Fruit fly (Drosophila melanogaster) whole organism, embryonic: ENCODE results near the gene CG14212.
A peak's percentile ranks its signal among the peaks of the same experiment; 100 is the strongest.

ENCODE experiments used
- Atf3 ChIP-seq: fragments of 200-800 bp; sonication (Bioruptor generic); optimal IDR thresholded peaks from 3 replicates; lab custom pipeline; 2016; ENCODE audit warnings: missing biosample characterization, missing genetic modification characterization
- BtbVII ChIP-seq: fragments of 200-800 bp; sonication (Bioruptor generic); optimal IDR thresholded peaks from 3 replicates; lab custom pipeline; 2017; ENCODE audit warnings: missing biosample characterization, mild to moderate bottlenecking, missing genetic modification characterization
- CG10959 ChIP-seq: fragments of 200-800 bp; sonication (Bioruptor generic); IDR thresholded peaks from 2 replicates; pipeline ENCODE4 v1.3.6; 2022; ENCODE audit warnings: missing biosample characterization, missing genetic modification characterization
- CG11398 ChIP-seq: fragments of 200-800 bp; sonication (Bioruptor generic); optimal IDR thresholded peaks from 2 replicates; lab custom pipeline; 2016; ENCODE audit warnings: missing biosample characterization, missing genetic modification characterization
- CG12236 ChIP-seq: fragments of 200-800 bp; sonication (Bioruptor generic); optimal IDR thresholded peaks from 2 replicates; lab custom pipeline; 2016; ENCODE audit warnings: missing biosample characterization, missing genetic modification characterization
- CG15514 ChIP-seq: fragments of 200-800 bp; sonication (Bioruptor generic); optimal IDR thresholded peaks from 3 replicates; lab custom pipeline; 2017; ENCODE audit warnings: missing biosample characterization, missing genetic modification characterization, mild to moderate bottlenecking, moderate library complexity, missing genetic modification reagents
- CG1602 ChIP-seq: fragments of 200-800 bp; sonication (Bioruptor generic); optimal IDR thresholded peaks from 3 replicates; lab custom pipeline; 2016; ENCODE audit warnings: missing biosample characterization, missing genetic modification characterization
- CG17328 ChIP-seq: fragments of 200-800 bp; sonication (Bioruptor generic); IDR thresholded peaks from 2 replicates; pipeline ENCODE4 v1.3.6; 2022; ENCODE audit warnings: missing biosample characterization, missing genetic modification characterization
- CG17912 ChIP-seq: fragments of 200-800 bp; sonication (Bioruptor generic); optimal IDR thresholded peaks from 2 replicates; lab custom pipeline; 2018; ENCODE audit warnings: missing biosample characterization, mild to moderate bottlenecking, missing genetic modification characterization
- CG1832 ChIP-seq: fragments of 200-800 bp; sonication (Bioruptor generic); optimal IDR thresholded peaks from 2 replicates; lab custom pipeline; 2017; ENCODE audit warnings: missing biosample characterization, mild to moderate bottlenecking, missing genetic modification characterization, inconsistent platforms
- CG33213 ChIP-seq: fragments of 200-800 bp; sonication (Bioruptor generic); optimal IDR thresholded peaks from 3 replicates; lab custom pipeline; 2016; ENCODE audit warnings: missing biosample characterization, missing genetic modification characterization
- CG3407 ChIP-seq: fragments of 200-800 bp; sonication (Bioruptor generic); optimal IDR thresholded peaks from 2 replicates; lab custom pipeline; 2018; ENCODE audit warnings: missing biosample characterization, mild to moderate bottlenecking, missing genetic modification characterization
- CG34224 ChIP-seq: fragments of 200-800 bp; sonication (Bioruptor generic); IDR thresholded peaks from 3 replicates; pipeline ENCODE4 v1.3.6; 2022; ENCODE audit warnings: missing biosample characterization, missing genetic modification characterization; ENCODE audit not compliant: partially characterized antibody
- CG4424 ChIP-seq: fragments of 200-800 bp; sonication (Bioruptor generic); optimal IDR thresholded peaks from 3 replicates; lab custom pipeline; 2016; ENCODE audit warnings: missing biosample characterization, missing genetic modification characterization
- CG4820 ChIP-seq: fragments of 200-800 bp; sonication (Bioruptor generic); optimal IDR thresholded peaks from 3 replicates; lab custom pipeline; 2016; ENCODE audit warnings: missing biosample characterization, missing genetic modification characterization
- CG5953 ChIP-seq: fragments of 200-800 bp; sonication (Bioruptor generic); IDR thresholded peaks from 2 replicates; pipeline ENCODE4 v1.3.6; 2022; ENCODE audit warnings: missing biosample characterization, missing genetic modification characterization
- CG6654 ChIP-seq: fragments of 200-800 bp; sonication (Bioruptor generic); optimal IDR thresholded peaks from 2 replicates; lab custom pipeline; 2017; ENCODE audit warnings: missing biosample characterization, mild to moderate bottlenecking, missing genetic modification characterization
- CG7556 ChIP-seq: fragments of 200-800 bp; sonication (Bioruptor generic); optimal IDR thresholded peaks from 2 replicates; lab custom pipeline; 2017; ENCODE audit warnings: missing biosample characterization, mild to moderate bottlenecking, missing genetic modification characterization
- CG8290 ChIP-seq, 3 experiments: fragments of 200-800 bp; sonication (Bioruptor generic); optimal IDR thresholded peaks; 2 replicates each; lab custom pipeline; 2016 to 2019; ENCODE audit warnings: missing biosample characterization in 3 of 3, missing genetic modification characterization in 3 of 3, mild to moderate bottlenecking in 2 of 3, moderate library complexity in 1 of 3
- CG8478 ChIP-seq: fragments of >200 bp; optimal IDR thresholded peaks from 2 replicates; lab custom pipeline; 2018
- CG8765 ChIP-seq: fragments of 200-800 bp; sonication (Bioruptor generic); IDR thresholded peaks from 2 replicates; pipeline ENCODE4 v1.3.6; 2022; ENCODE audit warnings: missing biosample characterization, missing genetic modification characterization
- CG8924 ChIP-seq: fragments of 200-800 bp; optimal IDR thresholded peaks from 3 replicates; lab custom pipeline; 2019; ENCODE audit warnings: missing biosample characterization, mild to moderate bottlenecking, missing genetic modification characterization, moderate library complexity
- CG9797 ChIP-seq: fragments of 200-800 bp; sonication (Bioruptor generic); optimal IDR thresholded peaks from 3 replicates; lab custom pipeline; 2018; ENCODE audit warnings: missing biosample characterization, mild to moderate bottlenecking, missing genetic modification characterization
- CG9932 ChIP-seq: fragments of 200-800 bp; sonication (Bioruptor generic); IDR thresholded peaks from 2 replicates; pipeline ENCODE4 v1.3.6; 2022; ENCODE audit warnings: missing biosample characterization, missing genetic modification characterization
- D ChIP-seq, 2 experiments: fragments of 200-800 bp in 1 of 2; fragments of >200 bp in 1 of 2; sonication (Bioruptor generic) in 1 of 2; optimal IDR thresholded peaks; 2 replicates in 1 of 2; 3 replicates in 1 of 2; lab custom pipeline; 2017; ENCODE audit warnings: mild to moderate bottlenecking in 1 of 2, missing biosample characterization in 1 of 2, missing genetic modification characterization in 1 of 2, missing genetic modification reagents in 1 of 2
- Dad ChIP-seq: fragments of 200-800 bp; sonication (Bioruptor generic); optimal IDR thresholded peaks from 3 replicates; lab custom pipeline; 2016; ENCODE audit warnings: missing biosample characterization, missing genetic modification characterization
- Dip2 ChIP-seq: fragments of 200-800 bp; sonication (Bioruptor generic); IDR thresholded peaks from 2 replicates; pipeline ENCODE4 v1.3.6; 2022; ENCODE audit warnings: missing biosample characterization, missing genetic modification characterization
- E2f2 ChIP-seq: fragments of 200-800 bp; sonication (Bioruptor generic); IDR thresholded peaks from 2 replicates; pipeline ENCODE4 v1.3.6; 2022; ENCODE audit warnings: missing biosample characterization, missing genetic modification characterization
- ERR ChIP-seq: fragments of 200-800 bp; sonication (Bioruptor generic); optimal IDR thresholded peaks from 2 replicates; lab custom pipeline; 2016; ENCODE audit warnings: missing biosample characterization, missing genetic modification characterization
- Hand ChIP-seq: fragments of 200-800 bp; sonication (Bioruptor generic); optimal IDR thresholded peaks from 2 replicates; lab custom pipeline; 2017; ENCODE audit warnings: mild to moderate bottlenecking, missing biosample characterization, missing genetic modification reagents, missing genetic modification characterization
- Hr51 ChIP-seq, 2 experiments: fragments of 200-800 bp; sonication (Bioruptor generic); optimal IDR thresholded peaks; 2 replicates in 1 of 2; 3 replicates in 1 of 2; lab custom pipeline; 2016 to 2018; ENCODE audit warnings: missing biosample characterization in 2 of 2, missing genetic modification characterization in 2 of 2, mild to moderate bottlenecking in 1 of 2, moderate library complexity in 1 of 2
- Hr78 ChIP-seq, 2 experiments: fragments of 200-800 bp in 1 of 2; fragments of >200 bp in 1 of 2; sonication (Bioruptor generic) in 1 of 2; optimal IDR thresholded peaks; 2 replicates each; lab custom pipeline; 2017 to 2019; ENCODE audit warnings: missing biosample characterization in 2 of 2, missing genetic modification characterization in 2 of 2, mild to moderate bottlenecking in 1 of 2, moderate library complexity in 1 of 2
- Lhr ChIP-seq: fragments of 200-800 bp; sonication (Bioruptor generic); optimal IDR thresholded peaks from 3 replicates; lab custom pipeline; 2017; ENCODE audit warnings: mild to moderate bottlenecking, missing biosample characterization, missing genetic modification reagents, missing genetic modification characterization
- Med ChIP-seq: fragments of 200-800 bp; sonication (Bioruptor generic); peaks from one replicate; lab custom pipeline; 2016; ENCODE audit warnings: missing biosample characterization, missing genetic modification characterization, mild to moderate bottlenecking, inconsistent platforms, moderate library complexity
- NC2β ChIP-seq: fragments of 200-800 bp; sonication (Bioruptor generic); optimal IDR thresholded peaks from 2 replicates; lab custom pipeline; 2016; ENCODE audit warnings: missing biosample characterization, missing genetic modification characterization
- Six4 ChIP-seq: fragments of 200-800 bp; sonication (Bioruptor generic); optimal IDR thresholded peaks from 2 replicates; lab custom pipeline; 2016; ENCODE audit warnings: missing biosample characterization, missing genetic modification characterization
- bowl ChIP-seq: fragments of 200-800 bp; sonication (Bioruptor generic); IDR thresholded peaks from 2 replicates; pipeline ENCODE4 v1.3.6; 2022; ENCODE audit warnings: missing biosample characterization, missing genetic modification characterization
- chn ChIP-seq: fragments of 200-800 bp; sonication (Bioruptor generic); optimal IDR thresholded peaks from 2 replicates; lab custom pipeline; 2016; ENCODE audit warnings: missing biosample characterization, missing genetic modification characterization
- ci ChIP-seq: fragments of 200-800 bp; sonication (Bioruptor generic); IDR thresholded peaks from 3 replicates; pipeline ENCODE4 v1.3.6; 2022; ENCODE audit warnings: missing biosample characterization, missing genetic modification characterization
- grn ChIP-seq: fragments of 200-800 bp; sonication (Bioruptor generic); optimal IDR thresholded peaks from 3 replicates; lab custom pipeline; 2017; ENCODE audit warnings: missing biosample characterization, missing genetic modification characterization
- gsb-n ChIP-seq: fragments of 200-800 bp; sonication (Bioruptor generic); optimal IDR thresholded peaks from 3 replicates; lab custom pipeline; 2018; ENCODE audit warnings: missing biosample characterization, mild to moderate bottlenecking, missing genetic modification characterization
- h ChIP-seq: fragments of >200 bp; optimal IDR thresholded peaks from 2 replicates; lab custom pipeline; 2017
- her ChIP-seq: fragments of 200-800 bp; sonication (Bioruptor generic); optimal IDR thresholded peaks from 2 replicates; lab custom pipeline; 2016; ENCODE audit warnings: missing biosample characterization, missing genetic modification characterization
- kah ChIP-seq: fragments of 200-800 bp; sonication (Bioruptor generic); optimal IDR thresholded peaks from 2 replicates; lab custom pipeline; 2018; ENCODE audit warnings: missing biosample characterization, mild to moderate bottlenecking, missing genetic modification characterization
- kay ChIP-seq: fragments of 200-800 bp; sonication (Bioruptor generic); optimal IDR thresholded peaks from 2 replicates; lab custom pipeline; 2016; ENCODE audit warnings: missing biosample characterization, missing genetic modification characterization
- ranshi ChIP-seq: fragments of 200-800 bp; sonication (Bioruptor generic); IDR thresholded peaks from 2 replicates; pipeline ENCODE4 v1.3.6; 2022; ENCODE audit warnings: missing biosample characterization, missing genetic modification characterization
- salm ChIP-seq: fragments of 200-800 bp; sonication (Bioruptor generic); optimal IDR thresholded peaks from 2 replicates; lab custom pipeline; 2018; ENCODE audit warnings: missing biosample characterization, mild to moderate bottlenecking, missing genetic modification characterization
- schlank ChIP-seq: fragments of 200-800 bp; sonication (Bioruptor generic); optimal IDR thresholded peaks from 2 replicates; lab custom pipeline; 2018; ENCODE audit warnings: missing biosample characterization, mild to moderate bottlenecking, missing genetic modification characterization
- slbo ChIP-seq: fragments of 200-800 bp; sonication (Bioruptor generic); IDR thresholded peaks from 2 replicates; pipeline ENCODE4 v1.3.6; 2022; ENCODE audit warnings: missing biosample characterization, missing genetic modification characterization
- tio ChIP-seq: fragments of 200-800 bp; sonication (Bioruptor generic); optimal IDR thresholded peaks from 2 replicates; lab custom pipeline; 2017; ENCODE audit warnings: missing biosample characterization, missing genetic modification characterization, inconsistent platforms
- usp ChIP-seq: fragments of >200 bp; optimal IDR thresholded peaks from 2 replicates; lab custom pipeline; 2017; ENCODE audit warnings: missing biosample characterization, missing genetic modification characterization
- wek ChIP-seq: fragments of 200-800 bp; sonication (Bioruptor generic); optimal IDR thresholded peaks from 3 replicates; lab custom pipeline; 2018; ENCODE audit warnings: missing biosample characterization, mild to moderate bottlenecking, missing genetic modification characterization, moderate library complexity

The CG14212 gene

DNA sequence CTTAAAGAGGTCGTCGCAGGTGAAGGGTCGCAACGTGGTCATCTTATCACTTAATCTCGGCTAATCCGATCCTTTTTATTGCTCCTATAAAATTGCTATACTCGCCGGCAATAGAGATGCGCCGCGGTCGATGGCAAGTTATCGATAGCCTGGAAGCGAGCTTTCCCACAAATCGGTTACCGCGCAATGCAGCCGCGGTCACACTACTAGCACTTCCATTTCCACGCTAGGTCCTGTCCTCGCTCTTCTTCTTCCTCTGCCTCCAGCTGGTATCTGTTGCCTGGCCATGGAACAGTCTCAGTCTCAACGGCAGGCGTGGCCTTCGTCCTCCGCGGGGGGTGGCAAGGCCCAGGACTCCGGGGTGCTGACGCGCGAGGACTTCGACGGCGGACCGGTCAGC, 2.6 kb upstream of the CG14212 start, which contains the start of the genes Naa20A and MKP-4 (continued):
- TF ChIP-seq ERR (no peak), CG33213 (GFP tag; lab: Kevin White, UChicago) (no peak), kah (GFP tag; lab: Kevin White, UChicago) (no peak), Hr78 (GFP tag; optimal IDR thresholded peaks at IDR 0.05; lab: Kevin White, UChicago) (no peak), Atf3 (GFP tag; lab: Kevin White, UChicago) (no peak), grn (no peak), ranshi (GFP tag; lab: Robert Waterston, UW) (no peak), CG6654 (GFP tag; lab: Kevin White, UChicago) (no peak), schlank (no peak), NC2β (GFP tag; lab: Kevin White, UChicago) (no peak), CG8290 (GFP tag; optimal IDR thresholded peaks at IDR 0.05; lab: Kevin White, UChicago) (no peak), CG8290 (tag; optimal IDR thresholded peaks at IDR 0.05; lab: Kevin White, UChicago) (no peak), Six4 (no peak), her (GFP tag; lab: Kevin White, UChicago) (peak; percentile 38), D (optimal IDR thresholded peaks at IDR 0.05; lab: Kevin White, UChicago) (no peak), D (GFP tag; optimal IDR thresholded peaks at IDR 0.05; lab: Kevin White, UChicago) (no peak), Med (GFP tag; lab: Kevin White, UChicago) (peak; percentile 87), CG4820 (no peak), CG3407 (GFP tag; lab: Kevin White, UChicago) (no peak), Lhr (GFP tag; lab: Kevin White, UChicago) (no peak), h (lab: Kevin White, UChicago) (no peak), CG17328 (GFP tag; lab: Robert Waterston, UW) (no peak), CG1832 (no peak), salm (tag; lab: Kevin White, UChicago) (no peak), CG17912 (GFP tag; lab: Kevin White, UChicago) (no peak), CG11398 (GFP tag; lab: Kevin White, UChicago) (no peak), CG1602 (GFP tag; lab: Kevin White, UChicago) (no peak), CG7556 (GFP tag; lab: Kevin White, UChicago) (no peak), CG4424 (GFP tag; lab: Kevin White, UChicago) (no peak), CG34224 (GFP tag; lab: Robert Waterston, UW) (peak; percentile 70), ci (no peak), CG12236 (GFP tag; lab: Kevin White, UChicago) (no peak), wek (GFP tag; lab: Kevin White, UChicago) (no peak), CG5953 (no peak), tio (no peak), chn (no peak), slbo (no peak), CG9797 (GFP tag; lab: Kevin White, UChicago) (peak; percentile 83), CG10959 (no peak), CG9932 (peak; percentile 35; the same call in 1 of the 2 replicates), CG15514 (no peak), gsb-n (tag; lab: Kevin White, UChicago) (no peak), Dad (no peak), E2f2 (GFP tag; lab: Robert Waterston, UW) (peak; percentile 61; the same call in 1 of the 2 replicates), kay (GFP tag; lab: Kevin White, UChicago) (no peak), CG8924 (tag; lab: Kevin White, UChicago) (no peak), Hand (GFP tag; lab: Kevin White, UChicago) (no peak), CG8765 (no peak), usp (GFP tag; lab: Kevin White, UChicago) (no peak), BtbVII (GFP tag; lab: Kevin White, UChicago) (no peak), bowl (GFP tag; lab: Robert Waterston, UW) (no peak), Dip2 (GFP tag; lab: Robert Waterston, UW) (no peak), CG8478 (lab: Kevin White, UChicago) (no peak), Hr51 (GFP tag; optimal IDR thresholded peaks at IDR 0.05; lab: Kevin White, UChicago) (no peak)
